Worm (Caenorhabditis elegans) whole organism, L4 larva: ENCODE data around the gene nlp-34.

Experiments
- D1046.2 ChIP-seq: fragments of 200-800 bp; sonication (Bioruptor generic); IDR thresholded peaks from 2 replicates; pipeline ENCODE4 v1.3.6; 2022; ENCODE audit warnings: missing genetic modification characterization, missing compliant biosample characterization
- F10B5.3 ChIP-seq: sonication (generic microtip); optimal IDR thresholded peaks from 2 replicates; lab custom pipeline; 2016; ENCODE audit warnings: mild to moderate bottlenecking, missing genetic modification characterization, missing compliant biosample characterization
- F37D6.2 ChIP-seq: sonication (generic microtip); optimal IDR thresholded peaks from 2 replicates; lab custom pipeline; 2016; ENCODE audit warnings: mild to moderate bottlenecking, missing genetic modification characterization, missing compliant biosample characterization
- F49E8.2 ChIP-seq: sonication (generic microtip); optimal IDR thresholded peaks from 2 replicates; lab custom pipeline; 2016; ENCODE audit warnings: missing compliant biosample characterization, mild to moderate bottlenecking, missing genetic modification characterization, borderline replicate concordance
- R02D3.7 ChIP-seq: fragments of 150-350 bp; sonication (generic microtip); optimal IDR thresholded peaks from 3 replicates; lab custom pipeline; 2014; ENCODE audit warnings: missing biosample characterization, missing genetic modification characterization
- Y105C5A.15 ChIP-seq: fragments of 200-800 bp; sonication (Bioruptor generic); IDR thresholded peaks from 2 replicates; pipeline ENCODE4 v1.3.6; 2022; ENCODE audit warnings: missing genetic modification characterization, missing compliant biosample characterization
- ZK546.5 ChIP-seq, 2 experiments: sonication (generic microtip); optimal IDR thresholded peaks; 2 replicates each; lab custom pipeline; 2017; ENCODE audit warnings: missing biosample characterization in 2 of 2, missing genetic modification characterization in 2 of 2
- ceh-28 ChIP-seq: fragments of 150-350 bp; optimal IDR thresholded peaks from 2 replicates; lab custom pipeline; 2014; ENCODE audit warnings: missing biosample characterization, missing genetic modification reagents, missing genetic modification characterization
- ceh-44 ChIP-seq: fragments of 200-800 bp; sonication (Bioruptor generic); IDR thresholded peaks from 2 replicates; pipeline ENCODE4 v1.3.6; 2022; ENCODE audit warnings: missing genetic modification reagents, missing genetic modification characterization, missing compliant biosample characterization
- ceh-82 ChIP-seq: sonication (generic microtip); optimal IDR thresholded peaks from 2 replicates; lab custom pipeline; 2017; ENCODE audit warnings: missing biosample characterization, missing genetic modification characterization
- daf-12 ChIP-seq: fragments of 150-350 bp; optimal IDR thresholded peaks from 2 replicates; lab custom pipeline; 2014; ENCODE audit warnings: missing biosample characterization, missing genetic modification reagents, missing genetic modification characterization
- daf-16 ChIP-seq, 3 experiments: sonication (generic microtip); optimal IDR thresholded peaks; 2 replicates each; lab custom pipeline; 2016 to 2017; ENCODE audit warnings: missing genetic modification characterization in 3 of 3, missing genetic modification reagents in 3 of 3, mild to moderate bottlenecking in 2 of 3, missing compliant biosample characterization in 2 of 3, missing biosample characterization in 1 of 3, moderate library complexity in 1 of 3
- daf-19 ChIP-seq: fragments of 200-800 bp; sonication (Bioruptor generic); conservative IDR thresholded peaks from 2 replicates; pipeline ENCODE4 v1.3.6; 2022; ENCODE audit warnings: missing genetic modification characterization, missing compliant biosample characterization
- dmd-6 ChIP-seq: fragments of 200-800 bp; sonication (Bioruptor generic); IDR thresholded peaks from 2 replicates; pipeline ENCODE4 v1.3.6; 2022; ENCODE audit warnings: missing genetic modification reagents, missing genetic modification characterization, missing compliant biosample characterization
- dpl-1 ChIP-seq: fragments of 150-350 bp; optimal IDR thresholded peaks from 2 replicates; lab custom pipeline; 2014; ENCODE audit warnings: missing biosample characterization, missing genetic modification reagents, missing genetic modification characterization
- duxl-1 ChIP-seq: sonication (generic microtip); optimal IDR thresholded peaks from 2 replicates; lab custom pipeline; 2016; ENCODE audit warnings: mild to moderate bottlenecking, missing genetic modification characterization, moderate library complexity, missing compliant biosample characterization; ENCODE audit not compliant: poor library complexity
- dve-1 ChIP-seq: sonication (generic microtip); optimal IDR thresholded peaks from 2 replicates; lab custom pipeline; 2017; ENCODE audit warnings: antibody characterized with exemption, mild to moderate bottlenecking, missing genetic modification characterization, missing compliant biosample characterization; ENCODE audit not compliant: insufficient read depth
- fos-1 ChIP-seq: fragments of 150-350 bp; optimal IDR thresholded peaks from 2 replicates; lab custom pipeline; 2014; ENCODE audit warnings: missing biosample characterization, missing genetic modification characterization
- hif-1 ChIP-seq, 2 experiments: sonication (generic microtip); optimal IDR thresholded peaks; 2 replicates each; lab custom pipeline; 2016 to 2017; ENCODE audit warnings: missing compliant biosample characterization in 2 of 2, missing genetic modification characterization in 2 of 2, missing genetic modification reagents in 2 of 2, missing genotype in 2 of 2, mild to moderate bottlenecking in 1 of 2
- hlh-30 ChIP-seq: sonication (generic microtip); optimal IDR thresholded peaks from 2 replicates; lab custom pipeline; 2017; ENCODE audit warnings: antibody characterized with exemption, mild to moderate bottlenecking, missing genetic modification characterization, missing compliant biosample characterization; ENCODE audit not compliant: insufficient read depth
- jun-1 ChIP-seq: fragments of 150-350 bp; optimal IDR thresholded peaks from 2 replicates; lab custom pipeline; 2014; ENCODE audit warnings: missing biosample characterization, missing genetic modification reagents, missing genetic modification characterization
- lin-1 ChIP-seq: fragments of 200-800 bp; sonication (Bioruptor generic); IDR thresholded peaks from 2 replicates; pipeline ENCODE4 v1.3.6; 2022; ENCODE audit warnings: missing genetic modification reagents, missing genetic modification characterization, missing compliant biosample characterization
- lin-38 ChIP-seq: fragments of 200-800 bp; sonication (Bioruptor generic); IDR thresholded peaks from 2 replicates; pipeline ENCODE4 v1.3.6; 2022; ENCODE audit warnings: missing genetic modification reagents, missing genetic modification characterization, missing compliant biosample characterization
- lin-39 ChIP-seq: fragments of 150-350 bp; optimal IDR thresholded peaks from 2 replicates; lab custom pipeline; 2014; ENCODE audit warnings: missing biosample characterization, missing genetic modification reagents, missing genetic modification characterization
- madf-9 ChIP-seq: fragments of 200-800 bp; sonication (Bioruptor generic); conservative IDR thresholded peaks from 2 replicates; pipeline ENCODE4 v1.3.6; 2022; ENCODE audit warnings: missing genetic modification reagents, missing genetic modification characterization, missing compliant biosample characterization
- mdl-1 ChIP-seq, 2 experiments: fragments of 150-350 bp in 1 of 2; sonication (generic microtip) in 1 of 2; optimal IDR thresholded peaks; 2 replicates each; lab custom pipeline; 2014 to 2017; ENCODE audit warnings: missing biosample characterization in 2 of 2, missing genetic modification characterization in 2 of 2
- mes-2 ChIP-seq: sonication (generic microtip); optimal IDR thresholded peaks from 2 replicates; lab custom pipeline; 2016; ENCODE audit warnings: missing genotype, mild to moderate bottlenecking, missing genetic modification characterization, missing compliant biosample characterization; ENCODE audit not compliant: poor library complexity, severe bottlenecking
- nhr-102 ChIP-seq: sonication (generic microtip); optimal IDR thresholded peaks from 2 replicates; lab custom pipeline; 2016; ENCODE audit warnings: mild to moderate bottlenecking, missing genetic modification characterization, moderate library complexity, missing compliant biosample characterization
- nhr-11 ChIP-seq: fragments of 150-350 bp; optimal IDR thresholded peaks from 2 replicates; lab custom pipeline; 2014; ENCODE audit warnings: missing biosample characterization, missing genetic modification characterization
- nhr-237 ChIP-seq: sonication (generic microtip); optimal IDR thresholded peaks from 2 replicates; lab custom pipeline; 2017; ENCODE audit warnings: missing biosample characterization, missing genetic modification characterization
- nhr-25 ChIP-seq: sonication (generic microtip); optimal IDR thresholded peaks from 2 replicates; lab custom pipeline; 2017; ENCODE audit warnings: missing genetic modification characterization, mild to moderate bottlenecking, missing compliant biosample characterization, antibody characterized with exemption, moderate library complexity, borderline replicate concordance; ENCODE audit not compliant: insufficient read depth
- nhr-28 ChIP-seq: fragments of 150-350 bp; optimal IDR thresholded peaks from 2 replicates; lab custom pipeline; 2014; ENCODE audit warnings: missing biosample characterization, missing genetic modification characterization
- nhr-6 ChIP-seq: fragments of 150-350 bp; optimal IDR thresholded peaks from 2 replicates; lab custom pipeline; 2014; ENCODE audit warnings: missing biosample characterization, missing genetic modification characterization
- nhr-76 ChIP-seq: fragments of 150-350 bp; optimal IDR thresholded peaks from 2 replicates; lab custom pipeline; 2014; ENCODE audit warnings: missing biosample characterization, missing genetic modification characterization
- nhr-77 ChIP-seq: fragments of 150-350 bp; optimal IDR thresholded peaks from 2 replicates; lab custom pipeline; 2014; ENCODE audit warnings: missing biosample characterization, missing genetic modification characterization
- pha-4 ChIP-seq, 2 experiments: fragments of 150-350 bp in 1 of 2; fragments of 200-800 bp in 1 of 2; sonication (Bioruptor generic) in 1 of 2; IDR thresholded peaks in 1 of 2; optimal IDR thresholded peaks in 1 of 2; 2 replicates each; pipeline versions ENCODE4 v1.3.6 to Lab custom; 2014 to 2022; ENCODE audit warnings: missing genetic modification characterization in 2 of 2, missing genetic modification reagents in 2 of 2, missing biosample characterization in 1 of 2, missing compliant biosample characterization in 1 of 2
- pqm-1 ChIP-seq: sonication (generic microtip); optimal IDR thresholded peaks from 2 replicates; lab custom pipeline; 2017; ENCODE audit warnings: missing biosample characterization, missing genetic modification characterization
- sdz-12 ChIP-seq: fragments of 200-800 bp; sonication (Bioruptor generic); optimal IDR thresholded peaks from 2 replicates; lab custom pipeline; 2018; ENCODE audit warnings: mild to moderate bottlenecking, missing genetic modification characterization, missing compliant biosample characterization
- set-16 ChIP-seq: fragments of 200-800 bp; sonication (Bioruptor generic); IDR thresholded peaks from 2 replicates; pipeline ENCODE4 v1.3.6; 2022; ENCODE audit warnings: missing genetic modification reagents, missing genetic modification characterization, missing compliant biosample characterization
- tag-97 ChIP-seq: fragments of 200-800 bp; sonication (Bioruptor generic); IDR thresholded peaks from 2 replicates; pipeline ENCODE4 v1.3.6; 2022; ENCODE audit warnings: missing genetic modification characterization, missing compliant biosample characterization
- unc-130 ChIP-seq: sonication (generic microtip); optimal IDR thresholded peaks from 2 replicates; lab custom pipeline; 2016; ENCODE audit warnings: missing genetic modification reagents, missing genetic modification characterization, missing compliant biosample characterization
- unc-62 ChIP-seq, 3 experiments: fragments of 150-350 bp in 1 of 3; sonication (generic microtip); optimal IDR thresholded peaks in 2 of 3; peaks in 1 of 3; 1 replicate in 1 of 3; 2 replicates in 2 of 3; lab custom pipeline; 2014 to 2017; ENCODE audit warnings: missing biosample characterization in 3 of 3, missing genetic modification characterization in 3 of 3, missing genetic modification reagents in 3 of 3, missing genotype in 1 of 3
- vab-7 ChIP-seq: fragments of 200-800 bp; sonication (Bioruptor generic); IDR thresholded peaks from 2 replicates; pipeline ENCODE4 v1.3.6; 2022; ENCODE audit warnings: missing genetic modification reagents, missing genetic modification characterization, missing compliant biosample characterization
- zfp-2 ChIP-seq: sonication (generic microtip); optimal IDR thresholded peaks from 2 replicates; lab custom pipeline; 2016; ENCODE audit warnings: mild to moderate bottlenecking, missing genetic modification characterization, missing compliant biosample characterization
- zip-11 ChIP-seq: fragments of 200-800 bp; sonication (Bioruptor generic); IDR thresholded peaks from 2 replicates; pipeline ENCODE4 v1.3.6; 2022; ENCODE audit warnings: missing genetic modification characterization, missing compliant biosample characterization
- zip-2 ChIP-seq: fragments of 150-350 bp; optimal IDR thresholded peaks from 2 replicates; lab custom pipeline; 2014; ENCODE audit warnings: missing biosample characterization, missing genetic modification characterization
- ztf-7 ChIP-seq: fragments of 150-350 bp; optimal IDR thresholded peaks from 2 replicates; lab custom pipeline; 2014; ENCODE audit warnings: missing biosample characterization, missing genetic modification characterization

The nlp-34 gene

ce11 chrV:3979053-3979452, at the start of gene nlp-34:
TSS of gene nlp-34 (minus strand) at chrV:3979134.
- TF ChIP-seq F49E8.2 (tag; lab: Kevin White, UChicago) (no peak), mes-2 (tag; lab: Kevin White, UChicago) (no peak), nhr-25 (tag; lab: Kevin White, UChicago) (no peak)

ce11 chrV:4024777-4025176, 45.8 kb upstream of the nlp-34 start, which contains the start of gene K09D9.1:
TSS of gene K09D9.1 (plus strand) at chrV:4025047.
- peak; percentile 66 for TF ChIP-seq nhr-102 (tag; lab: Kevin White, UChicago)
- no peak for TF ChIP-seq R02D3.7
- no peak for TF ChIP-seq jun-1 (tag; lab: Kevin White, UChicago)
- no peak for TF ChIP-seq F37D6.2 (tag; lab: Kevin White, UChicago)
- TF ChIP-seq set-16 (GFP tag; lab: Robert Waterston, UW), result no peak
- peak; percentile 14 for TF ChIP-seq dpl-1
- TF ChIP-seq ceh-28 (tag; lab: Kevin White, UChicago), result no peak
- no peak for TF ChIP-seq duxl-1 (tag; lab: Kevin White, UChicago)
- no peak for TF ChIP-seq ceh-44 (GFP tag; lab: Robert Waterston, UW)
- no peak for TF ChIP-seq lin-39 (tag; lab: Kevin White, UChicago)
- 0 out of 2 replicates have a peak, but pooled peaks have one; percentile 45 for TF ChIP-seq lin-1
- TF ChIP-seq tag-97 (GFP tag; lab: Robert Waterston, UW), result no peak
- TF ChIP-seq nhr-76 (tag; lab: Kevin White, UChicago), result no peak
- peak; percentile 79 for TF ChIP-seq hlh-30
- TF ChIP-seq dve-1 (tag; lab: Kevin White, UChicago), result peak; percentile 93
- peak; percentile 86 for TF ChIP-seq nhr-77 (tag; lab: Kevin White, UChicago)
- TF ChIP-seq unc-62 (GFP tag; optimal IDR thresholded peaks at IDR 0.05 in 1 of 2; lab: Kevin White, UChicago), result no peak
- TF ChIP-seq unc-62 (tag; optimal IDR thresholded peaks at IDR 0.05; lab: Kevin White, UChicago), result no peak
- no peak for TF ChIP-seq daf-19
- TF ChIP-seq ztf-7 (tag; lab: Kevin White, UChicago), result peak; percentile 67
- no peak for TF ChIP-seq zfp-2 (tag; lab: Kevin White, UChicago)
- no peak for TF ChIP-seq F10B5.3 (tag; lab: Kevin White, UChicago)
- TF ChIP-seq madf-9 (GFP tag; lab: Robert Waterston, UW), result no peak
- TF ChIP-seq daf-16 (GFP tag; optimal IDR thresholded peaks at IDR 0.05; lab: Kevin White, UChicago), result peak in 1 of 2 experiments; percentile 57
- peak; percentile 95 for TF ChIP-seq daf-16 (tag; optimal IDR thresholded peaks at IDR 0.05; lab: Kevin White, UChicago)
- TF ChIP-seq hif-1 (tag; optimal IDR thresholded peaks at IDR 0.05; lab: Kevin White, UChicago), result no peak
- TF ChIP-seq dmd-6, result peak; percentile 97
- TF ChIP-seq Y105C5A.15, result no peak
- TF ChIP-seq mdl-1 (tag; optimal IDR thresholded peaks at IDR 0.05; lab: Kevin White, UChicago), result no peak
- TF ChIP-seq sdz-12 (GFP tag; lab: Kevin White, UChicago), result no peak
- no peak for TF ChIP-seq D1046.2 (GFP tag; lab: Robert Waterston, UW)
- no peak for TF ChIP-seq lin-38 (GFP tag; lab: Robert Waterston, UW)
- TF ChIP-seq zip-11 (GFP tag; lab: Robert Waterston, UW), result no peak
- TF ChIP-seq pha-4 (GFP tag; IDR thresholded peaks at IDR 0.05; lab: Robert Waterston, UW), result peak; percentile 38; the same call in 1 of the 2 replicates
- peak; percentile 29 for TF ChIP-seq pha-4 (tag; optimal IDR thresholded peaks at IDR 0.05; lab: Kevin White, UChicago)
- no peak for TF ChIP-seq daf-12
- TF ChIP-seq fos-1 (tag; lab: Kevin White, UChicago), result no peak
- TF ChIP-seq nhr-28 (tag; lab: Kevin White, UChicago), result peak; percentile 81
- TF ChIP-seq nhr-237, result no peak
- peak; percentile 95 for TF ChIP-seq zip-2 (tag; lab: Kevin White, UChicago)
- TF ChIP-seq ceh-82 (tag; lab: Kevin White, UChicago), result no peak
- no peak for TF ChIP-seq vab-7 (GFP tag; lab: Robert Waterston, UW)
- TF ChIP-seq ZK546.5 (tag; optimal IDR thresholded peaks at IDR 0.05; lab: Kevin White, UChicago), result no peak
- no peak for TF ChIP-seq nhr-11 (tag; lab: Kevin White, UChicago)
- TF ChIP-seq pqm-1 (tag; lab: Kevin White, UChicago), result peak; percentile 75
- TF ChIP-seq nhr-6 (tag; lab: Kevin White, UChicago), result peak; percentile 17
- TF ChIP-seq unc-130, result no peak
- no peak for TF ChIP-seq mes-2 (tag; lab: Kevin White, UChicago)
